Worm (Caenorhabditis elegans) whole organism, early embryonic: ENCODE results near the gene act-5.

Source experiments
- F13C5.2 ChIP-seq: sonication (generic microtip); optimal IDR thresholded peaks from 2 replicates; lab custom pipeline; 2017; ENCODE audit warnings: mild to moderate bottlenecking, missing genetic modification characterization, inconsistent platforms, missing compliant biosample characterization
- ama-1 ChIP-seq: fragments of 150-350 bp; optimal IDR thresholded peaks from 2 replicates; lab custom pipeline; 2014
- ceh-13 ChIP-seq: fragments of 200-800 bp; sonication (Bioruptor generic); optimal IDR thresholded peaks from 2 replicates; lab custom pipeline; 2018; ENCODE audit warnings: mild to moderate bottlenecking, missing genetic modification characterization, missing compliant biosample characterization
- flt-1 ChIP-seq: fragments of 200-800 bp; sonication (Bioruptor generic); IDR thresholded peaks from 2 replicates; pipeline ENCODE4 v1.3.6; 2022; ENCODE audit warnings: missing genetic modification characterization, missing compliant biosample characterization
- hmg-4 ChIP-seq: fragments of 200-800 bp; sonication (Bioruptor generic); optimal IDR thresholded peaks from 2 replicates; lab custom pipeline; 2018; ENCODE audit warnings: mild to moderate bottlenecking, missing genetic modification characterization, missing compliant biosample characterization
- tbx-11 ChIP-seq: fragments of 200-800 bp; sonication (Bioruptor generic); IDR thresholded peaks from 2 replicates; pipeline ENCODE4 v1.3.6; 2022; ENCODE audit warnings: missing genetic modification characterization, missing compliant biosample characterization
- tra-4 ChIP-seq: sonication (generic microtip); optimal IDR thresholded peaks from 2 replicates; lab custom pipeline; 2017; ENCODE audit warnings: missing genetic modification characterization, missing compliant biosample characterization

ce11 chrIII:13651414-13651813, 45.5 kb upstream of the act-5 start:
- TF ChIP-seq hmg-4 (GFP tag; lab: Kevin White, UChicago) (no peak), F13C5.2 (no peak), tra-4 (tag; lab: Kevin White, UChicago) (no peak), ceh-13 (GFP tag; lab: Kevin White, UChicago) (no peak), ama-1 (no peak), tbx-11 (GFP tag; lab: Robert Waterston, UW) (no peak), flt-1 (GFP tag; lab: Robert Waterston, UW) (no peak)
